Fruit fly (Drosophila melanogaster) Kc167 (cell line): ENCODE measurements around the gene CG2104.

Experiments
- Myc ChIP-seq: fragments of >200 bp; optimal IDR thresholded peaks from 2 replicates; lab custom pipeline; 2017; ENCODE audit warnings: missing external identifiers
- Sin3A ChIP-seq: fragments of >200 bp; optimal IDR thresholded peaks from 2 replicates; lab custom pipeline; 2018; ENCODE audit warnings: missing external identifiers
- h ChIP-seq: fragments of >200 bp; optimal IDR thresholded peaks from 3 replicates; lab custom pipeline; 2018; ENCODE audit warnings: missing external identifiers
- insv ChIP-seq: fragments of >200 bp; optimal IDR thresholded peaks from 3 replicates; lab custom pipeline; 2018; ENCODE audit warnings: missing external identifiers
- psq ChIP-seq: fragments of >200 bp; optimal IDR thresholded peaks from 2 replicates; lab custom pipeline; 2017; ENCODE audit warnings: missing external identifiers
- ttk ChIP-seq: sonication (Bioruptor generic); optimal IDR thresholded peaks from 2 replicates; lab custom pipeline; 2017; ENCODE audit warnings: missing external identifiers

Gene CG2104

dm6 chr3R:5671795-5672657 lies 21.1 kb downstream of the CG2104 start:
- no peak for TF ChIP-seq ttk (lab: Kevin White, UChicago)
- no peak for TF ChIP-seq Sin3A (lab: Kevin White, UChicago)
- no peak for TF ChIP-seq h (lab: Kevin White, UChicago)
- TF ChIP-seq psq (lab: Kevin White, UChicago): no peak
- TF ChIP-seq Myc (lab: Kevin White, UChicago): no peak
- TF ChIP-seq insv (lab: Kevin White, UChicago): no peak

dm6 chr3R:5671265-5671663 lies 21.8 kb downstream of the CG2104 start:
- TF ChIP-seq Sin3A (lab: Kevin White, UChicago) (no peak), psq (lab: Kevin White, UChicago) (no peak), insv (lab: Kevin White, UChicago) (no peak), h (lab: Kevin White, UChicago) (no peak), Myc (lab: Kevin White, UChicago) (no peak), ttk (lab: Kevin White, UChicago) (no peak)

dm6 chr3R:5670660-5671264 lies 22.3 kb downstream of the CG2104 start:
- TF ChIP-seq ttk (lab: Kevin White, UChicago): no peak
- no peak for TF ChIP-seq insv (lab: Kevin White, UChicago)
- no peak for TF ChIP-seq psq (lab: Kevin White, UChicago)
- TF ChIP-seq Sin3A (lab: Kevin White, UChicago): no peak
- TF ChIP-seq h (lab: Kevin White, UChicago): no peak
- TF ChIP-seq Myc (lab: Kevin White, UChicago): no peak

dm6 chr3R:5669740-5670659 lies 23.1 kb downstream of the CG2104 start:
- no peak for TF ChIP-seq h (lab: Kevin White, UChicago)
- TF ChIP-seq psq (lab: Kevin White, UChicago): peak; percentile 85
- TF ChIP-seq insv (lab: Kevin White, UChicago): no peak

dm6 chr3R:5668928-5669739 lies 24.0 kb downstream of the CG2104 start, which contains the start of the genes Xe7 and Atg17:
TSS of gene Xe7 (minus strand) at chr3R:5669334.
TSS of gene Atg17 (plus strand) at chr3R:5669713.
- TF ChIP-seq Myc (lab: Kevin White, UChicago) (no peak), insv (lab: Kevin White, UChicago) (no peak), Sin3A (lab: Kevin White, UChicago) (no peak), ttk (lab: Kevin White, UChicago) (no peak), h (lab: Kevin White, UChicago) (no peak), psq (lab: Kevin White, UChicago) (peak; percentile 60)

dm6 chr3R:5660198-5660893 lies 32.7 kb downstream of the CG2104 start, which contains the start of gene Wdr33:
TSS of gene Wdr33 (plus strand) at chr3R:5660635.
- TF ChIP-seq insv (lab: Kevin White, UChicago) (no peak), ttk (lab: Kevin White, UChicago) (no peak), Myc (lab: Kevin White, UChicago) (no peak), Sin3A (lab: Kevin White, UChicago) (no peak), psq (lab: Kevin White, UChicago) (no peak), h (lab: Kevin White, UChicago) (no peak)

dm6 chr3R:5659829-5660197 lies 33.3 kb downstream of the CG2104 start, which contains the start of gene CG2182:
TSS of gene CG2182 (minus strand) at chr3R:5659912.
- TF ChIP-seq h (lab: Kevin White, UChicago) (no peak), Myc (lab: Kevin White, UChicago) (no peak), Sin3A (lab: Kevin White, UChicago) (no peak), ttk (lab: Kevin White, UChicago) (no peak), psq (lab: Kevin White, UChicago) (no peak), insv (lab: Kevin White, UChicago) (no peak)

dm6 chr3R:5658984-5659802 lies 33.9 kb downstream of the CG2104 start:
- TF ChIP-seq psq (lab: Kevin White, UChicago) (no peak), ttk (lab: Kevin White, UChicago) (no peak), Sin3A (lab: Kevin White, UChicago) (no peak), Myc (lab: Kevin White, UChicago) (no peak), insv (lab: Kevin White, UChicago) (no peak), h (lab: Kevin White, UChicago) (no peak)
